Worm (Caenorhabditis elegans) whole organism, young adult: ENCODE data around the gene cyk-3.

Source experiments
- D2030.7 ChIP-seq: fragments of 200-800 bp; sonication (Bioruptor generic); IDR thresholded peaks from 2 replicates; pipeline ENCODE4 v1.3.6; 2022; ENCODE audit warnings: missing genetic modification reagents, missing genetic modification characterization, missing compliant biosample characterization
- F37B4.10 ChIP-seq: fragments of 200-800 bp; sonication (Bioruptor generic); IDR thresholded peaks from 2 replicates; pipeline ENCODE4 v1.3.6; 2022; ENCODE audit warnings: missing genetic modification characterization, missing compliant biosample characterization
- F49E8.2 ChIP-seq: sonication (generic microtip); optimal IDR thresholded peaks from 3 replicates; lab custom pipeline; 2017; ENCODE audit warnings: missing genetic modification characterization, mild to moderate bottlenecking, missing compliant biosample characterization, antibody characterized with exemption, moderate library complexity; ENCODE audit not compliant: insufficient read depth
- F57A8.1 ChIP-seq: fragments of 200-800 bp; sonication (Bioruptor generic); optimal IDR thresholded peaks from 2 replicates; lab custom pipeline; 2018; ENCODE audit warnings: mild to moderate bottlenecking, missing genetic modification characterization, moderate library complexity, missing compliant biosample characterization
- F57C9.4 ChIP-seq: sonication (generic microtip); optimal IDR thresholded peaks from 2 replicates; lab custom pipeline; 2017; ENCODE audit warnings: mild to moderate bottlenecking, missing genetic modification characterization, missing compliant biosample characterization
- akir-1 ChIP-seq: fragments of 200-800 bp; sonication (Bioruptor generic); optimal IDR thresholded peaks from 2 replicates; lab custom pipeline; 2018; ENCODE audit warnings: mild to moderate bottlenecking, missing genetic modification characterization, moderate library complexity, missing compliant biosample characterization
- aptf-2 ChIP-seq: fragments of 200-800 bp; sonication (Bioruptor generic); conservative IDR thresholded peaks from 2 replicates; pipeline ENCODE4 v1.3.6; 2022; ENCODE audit warnings: missing genetic modification reagents, missing genetic modification characterization, missing compliant biosample characterization
- bed-1 ChIP-seq: fragments of 200-800 bp; sonication (Bioruptor generic); IDR thresholded peaks from 2 replicates; pipeline ENCODE4 v1.3.6; 2022; ENCODE audit warnings: missing genetic modification reagents, missing genetic modification characterization, missing compliant biosample characterization
- cebp-1 ChIP-seq, 2 experiments: fragments of 200-800 bp in 1 of 2; sonication (Bioruptor generic) in 1 of 2; sonication (generic microtip) in 1 of 2; IDR thresholded peaks in 1 of 2; optimal IDR thresholded peaks in 1 of 2; 2 replicates each; pipeline versions ENCODE4 v1.3.6 to Lab custom; 2017 to 2022; ENCODE audit warnings: missing compliant biosample characterization in 2 of 2, missing genetic modification characterization in 2 of 2, mild to moderate bottlenecking in 1 of 2, missing genetic modification reagents in 1 of 2, moderate library complexity in 1 of 2
- ets-4 ChIP-seq: fragments of 200-800 bp; sonication (Bioruptor generic); optimal IDR thresholded peaks from 2 replicates; lab custom pipeline; 2018; ENCODE audit warnings: mild to moderate bottlenecking, missing genetic modification characterization, missing compliant biosample characterization
- him-1 ChIP-seq: sonication (generic microtip); optimal IDR thresholded peaks from 2 replicates; lab custom pipeline; 2016; ENCODE audit warnings: missing genotype, missing genetic modification reagents, missing genetic modification characterization, missing compliant biosample characterization
- hmg-1.2 ChIP-seq: fragments of 200-800 bp; sonication (Bioruptor generic); IDR thresholded peaks from 2 replicates; pipeline ENCODE4 v1.3.6; 2022; ENCODE audit warnings: missing genetic modification reagents, missing genetic modification characterization, missing compliant biosample characterization
- let-607 ChIP-seq, 2 experiments: fragments of 200-800 bp in 1 of 2; sonication (Bioruptor generic) in 1 of 2; sonication (generic microtip) in 1 of 2; optimal IDR thresholded peaks; 2 replicates each; lab custom pipeline; 2016 to 2018; ENCODE audit warnings: mild to moderate bottlenecking in 2 of 2, missing compliant biosample characterization in 2 of 2, missing genetic modification characterization in 2 of 2, moderate library complexity in 2 of 2, missing genotype in 1 of 2
- lin-26 ChIP-seq: fragments of 200-800 bp; sonication (Bioruptor generic); IDR thresholded peaks from 2 replicates; pipeline ENCODE4 v1.3.6; 2022; ENCODE audit warnings: missing genetic modification reagents, missing genetic modification characterization, missing compliant biosample characterization
- lin-35 ChIP-seq, 3 experiments: fragments of 150-350 bp in 2 of 3; sonication (generic microtip) in 1 of 3; optimal IDR thresholded peaks; 2 replicates each; lab custom pipeline; 2014 to 2018; ENCODE audit warnings: missing biosample characterization in 3 of 3, missing genetic modification characterization in 3 of 3, missing genetic modification reagents in 3 of 3
- lin-54 ChIP-seq: fragments of 200-800 bp; sonication (Bioruptor generic); optimal IDR thresholded peaks from 2 replicates; lab custom pipeline; 2018; ENCODE audit warnings: mild to moderate bottlenecking, missing genetic modification characterization, missing compliant biosample characterization
- mel-28 ChIP-seq: sonication (generic microtip); optimal IDR thresholded peaks from 2 replicates; lab custom pipeline; 2016; ENCODE audit warnings: borderline replicate concordance, mild to moderate bottlenecking, missing genetic modification characterization, missing compliant biosample characterization
- mxl-1 ChIP-seq: sonication (generic microtip); optimal IDR thresholded peaks from 2 replicates; lab custom pipeline; 2016; ENCODE audit warnings: missing genetic modification characterization, missing compliant biosample characterization
- nfya-2 ChIP-seq: fragments of 200-800 bp; sonication (Bioruptor generic); IDR thresholded peaks from 2 replicates; pipeline ENCODE4 v1.3.6; 2022; ENCODE audit warnings: missing genetic modification reagents, missing genetic modification characterization, missing compliant biosample characterization
- nhr-80 ChIP-seq: sonication (generic microtip); optimal IDR thresholded peaks from 2 replicates; lab custom pipeline; 2016; ENCODE audit warnings: missing genetic modification characterization, missing compliant biosample characterization
- nhr-90 ChIP-seq: sonication (generic microtip); optimal IDR thresholded peaks from 2 replicates; lab custom pipeline; 2016; ENCODE audit warnings: missing genotype, mild to moderate bottlenecking, missing genetic modification characterization, missing compliant biosample characterization
- snpc-1.1 ChIP-seq: sonication (generic microtip); optimal IDR thresholded peaks from 2 replicates; lab custom pipeline; 2017; ENCODE audit warnings: missing genetic modification characterization, mild to moderate bottlenecking, missing compliant biosample characterization, antibody characterized with exemption, moderate library complexity, missing genotype, missing genetic modification reagents; ENCODE audit not compliant: insufficient read depth
- tbp1 ChIP-seq: fragments of 200-800 bp; sonication (Bioruptor generic); optimal IDR thresholded peaks from 2 replicates; lab custom pipeline; 2018; ENCODE audit warnings: mild to moderate bottlenecking, missing genetic modification characterization, missing compliant biosample characterization
- tbx-9 ChIP-seq: sonication (generic microtip); optimal IDR thresholded peaks from 2 replicates; lab custom pipeline; 2016; ENCODE audit warnings: borderline replicate concordance, missing genetic modification characterization, inconsistent platforms, missing compliant biosample characterization
- ztf-25 ChIP-seq: fragments of 200-800 bp; sonication (Bioruptor generic); IDR thresholded peaks from 2 replicates; pipeline ENCODE4 v1.3.6; 2022; ENCODE audit warnings: missing genetic modification reagents, missing genetic modification characterization, missing compliant biosample characterization
- ztf-28 ChIP-seq: fragments of 200-800 bp; sonication (Bioruptor generic); IDR thresholded peaks from 2 replicates; pipeline ENCODE4 v1.3.6; 2022; ENCODE audit warnings: missing genetic modification reagents, missing genetic modification characterization, missing compliant biosample characterization

Gene cyk-3

ce11 chrIII:5980274-5980918 lies 39.6 kb upstream of the cyk-3 start:
- TF ChIP-seq him-1 (tag; lab: Kevin White, UChicago) (no peak), ztf-28 (GFP tag; lab: Robert Waterston, UW) (no peak), nhr-90 (no peak), akir-1 (GFP tag; lab: Kevin White, UChicago) (no peak), hmg-1.2 (GFP tag; lab: Robert Waterston, UW) (peak; percentile 66; the same call in 1 of the 2 replicates), lin-35 (GFP tag; optimal IDR thresholded peaks at IDR 0.05; lab: Kevin White, UChicago) (no peak)

- TF ChIP-seq nhr-80: peak; percentile 83
- TF ChIP-seq cebp-1 (GFP tag; IDR thresholded peaks at IDR 0.05; lab: Robert Waterston, UW): no peak
- peak; percentile 41 for TF ChIP-seq cebp-1 (tag; optimal IDR thresholded peaks at IDR 0.05; lab: Kevin White, UChicago)
- no peak for TF ChIP-seq nfya-2 (GFP tag; lab: Robert Waterston, UW)
- TF ChIP-seq ets-4 (GFP tag; lab: Kevin White, UChicago): peak; percentile 38
- no peak for TF ChIP-seq aptf-2 (GFP tag; lab: Robert Waterston, UW)
- TF ChIP-seq mxl-1 (tag; lab: Kevin White, UChicago): no peak
- TF ChIP-seq, all 124 proteins: peak for 3
Measured at ce11 chrIII:5981407-5981806, 38.6 kb upstream of the cyk-3 start.

- TF ChIP-seq lin-26 (GFP tag; lab: Robert Waterston, UW) (no peak), cebp-1 (GFP tag; IDR thresholded peaks at IDR 0.05; lab: Robert Waterston, UW) (no peak), cebp-1 (tag; optimal IDR thresholded peaks at IDR 0.05; lab: Kevin White, UChicago) (no peak), F57A8.1 (no peak), snpc-1.1 (tag; lab: Kevin White, UChicago) (no peak), D2030.7 (GFP tag; lab: Robert Waterston, UW) (no peak), bed-1 (GFP tag; lab: Robert Waterston, UW) (no peak), mel-28 (no peak), tbx-9 (tag; lab: Kevin White, UChicago) (no peak)
- TF ChIP-seq, all 124 proteins: peak for 0
Measured at ce11 chrIII:5982026-5982425, 37.9 kb upstream of the cyk-3 start, which contains the start of gene frm-2. frm-2 (minus strand) TSS chrIII:5982126.

ce11 chrIII:5982753-5983390 lies 37.1 kb upstream of the cyk-3 start:
- TF ChIP-seq lin-54 (GFP tag; lab: Kevin White, UChicago): no peak
- peak; percentile 63; the same call in 1 of the 2 replicates for TF ChIP-seq hmg-1.2 (GFP tag; lab: Robert Waterston, UW)

ce11 chrIII:5985340-5985739 lies 34.6 kb upstream of the cyk-3 start, which contains the start of gene T04C9.3:
T04C9.3 (plus strand) TSS chrIII:5985640.
- TF ChIP-seq ztf-25 (GFP tag; lab: Robert Waterston, UW) (no peak), F57C9.4 (no peak), F37B4.10 (GFP tag; lab: Robert Waterston, UW) (no peak), let-607 (tag; optimal IDR thresholded peaks at IDR 0.05; lab: Kevin White, UChicago) (no peak)

- no peak for TF ChIP-seq F49E8.2
- no peak for TF ChIP-seq tbp1 (GFP tag; lab: Kevin White, UChicago)
- TF ChIP-seq, all 124 proteins: peak for 0
Measured at ce11 chrIII:5988010-5988409, 31.9 kb upstream of the cyk-3 start.
